Worm (Caenorhabditis elegans) whole organism, young adult: ENCODE data around the gene gid-7.

ENCODE experiments used
- mes-4 ChIP-seq: sonication (generic microtip); optimal IDR thresholded peaks from 2 replicates; lab custom pipeline; 2016; ENCODE audit warnings: missing genotype, missing genetic modification characterization, missing compliant biosample characterization
- sea-2 ChIP-seq: fragments of 200-800 bp; sonication (Bioruptor generic); IDR thresholded peaks from 2 replicates; pipeline ENCODE4 v1.3.6; 2022; ENCODE audit warnings: missing genetic modification characterization, missing compliant biosample characterization
- ztf-3 ChIP-seq: fragments of 200-800 bp; sonication (Bioruptor generic); optimal IDR thresholded peaks from 2 replicates; lab custom pipeline; 2018; ENCODE audit warnings: mild to moderate bottlenecking, missing genetic modification characterization, missing compliant biosample characterization

ce11 chrV:3761829-3762228, 5.0 kb upstream of the gid-7 start:
- TF ChIP-seq sea-2 (GFP tag; lab: Robert Waterston, UW) (no peak), ztf-3 (no peak), mes-4 (tag; lab: Kevin White, UChicago) (no peak)
